Worm (Caenorhabditis elegans) whole organism, late embryonic: Measurements from ENCODE around the gene F16G10.3.

ENCODE experiments used
- ahr-1 ChIP-seq: sonication (generic microtip); optimal IDR thresholded peaks from 2 replicates; lab custom pipeline; 2016; ENCODE audit warnings: missing genetic modification characterization, missing compliant biosample characterization
- ceh-48 ChIP-seq: sonication (generic microtip); optimal IDR thresholded peaks from 2 replicates; lab custom pipeline; 2016; ENCODE audit warnings: missing genetic modification characterization, inconsistent platforms, missing compliant biosample characterization
- elt-2 ChIP-seq: sonication (generic microtip); optimal IDR thresholded peaks from 2 replicates; lab custom pipeline; 2016; ENCODE audit warnings: missing genetic modification reagents, missing genetic modification characterization, missing compliant biosample characterization
- hlh-30 ChIP-seq: sonication (generic microtip); optimal IDR thresholded peaks from 2 replicates; lab custom pipeline; 2017; ENCODE audit warnings: antibody characterized with exemption, missing genetic modification characterization, missing compliant biosample characterization; ENCODE audit not compliant: insufficient read depth
- hlh-6 ChIP-seq: sonication (generic microtip); optimal IDR thresholded peaks from 2 replicates; lab custom pipeline; 2016; ENCODE audit warnings: missing genotype, missing genetic modification characterization, missing compliant biosample characterization
- lin-11 ChIP-seq: fragments of 200-800 bp; sonication (Bioruptor generic); optimal IDR thresholded peaks from 2 replicates; lab custom pipeline; 2018; ENCODE audit warnings: mild to moderate bottlenecking, missing genetic modification characterization, missing compliant biosample characterization
- mec-3 ChIP-seq: sonication (generic microtip); optimal IDR thresholded peaks from 2 replicates; lab custom pipeline; 2016; ENCODE audit warnings: borderline replicate concordance, missing genetic modification characterization, missing compliant biosample characterization
- sox-2 ChIP-seq: fragments of 200-800 bp; sonication (Bioruptor generic); IDR thresholded peaks from 2 replicates; pipeline ENCODE4 v1.3.6; 2022; ENCODE audit warnings: missing genetic modification reagents, missing genetic modification characterization, missing compliant biosample characterization
- ttx-3 ChIP-seq: sonication (generic microtip); optimal IDR thresholded peaks from 2 replicates; lab custom pipeline; 2016; ENCODE audit warnings: missing genetic modification reagents, missing genetic modification characterization, missing compliant biosample characterization
- unc-55 ChIP-seq: sonication (generic microtip); optimal IDR thresholded peaks from 2 replicates; lab custom pipeline; 2017; ENCODE audit warnings: missing biosample characterization, missing genetic modification reagents, missing genetic modification characterization

DNA sequence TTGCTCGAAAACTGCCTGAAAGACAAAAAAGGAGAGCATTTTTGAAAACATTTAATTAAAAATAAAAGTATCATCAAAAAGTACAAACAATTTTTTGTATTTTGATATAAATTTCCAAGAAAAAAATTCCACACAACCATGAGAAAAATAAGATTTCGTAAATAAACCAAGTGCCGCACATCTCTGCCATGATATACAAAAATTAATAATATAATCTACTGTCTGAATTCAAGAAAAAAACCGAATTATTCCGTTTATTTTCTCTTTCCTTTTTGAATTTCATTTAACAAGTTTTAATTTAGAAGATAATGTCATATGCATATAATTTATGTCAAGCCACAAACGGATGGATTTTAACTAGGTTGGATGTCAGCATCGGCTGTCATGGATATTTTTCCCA is 49.7 kb downstream of the F16G10.3 start, which contains the start of gene F42G2.2:
- TF ChIP-seq ahr-1 (tag; lab: Kevin White, UChicago), result no peak
- no peak for TF ChIP-seq unc-55 (GFP tag; lab: Kevin White, UChicago)
- TF ChIP-seq elt-2 (tag; lab: Kevin White, UChicago), result no peak
- TF ChIP-seq ceh-48 (tag; lab: Kevin White, UChicago), result no peak
- no peak for TF ChIP-seq ttx-3 (tag; lab: Kevin White, UChicago)
- no peak for TF ChIP-seq lin-11 (tag; lab: Kevin White, UChicago)
- TF ChIP-seq hlh-6 (tag; lab: Kevin White, UChicago), result no peak
- TF ChIP-seq hlh-30, result no peak
- TF ChIP-seq mec-3 (tag; lab: Kevin White, UChicago), result no peak
- no peak for TF ChIP-seq sox-2 (GFP tag; lab: Robert Waterston, UW)
